Worm (Caenorhabditis elegans) whole organism, late embryonic: ENCODE measurements around the gene ZK105.6.

Experiments used
- ceh-30 ChIP-seq: fragments of 150-350 bp; optimal IDR thresholded peaks from 2 replicates; lab custom pipeline; 2014; ENCODE audit warnings: missing biosample characterization, missing genetic modification characterization
- pqm-1 ChIP-seq: sonication (generic microtip); optimal IDR thresholded peaks from 2 replicates; lab custom pipeline; 2016; ENCODE audit warnings: missing genetic modification characterization, missing compliant biosample characterization

ce11 chrV:7675904-7676303 is 48.0 kb downstream of the ZK105.6 start, which contains the start of gene C12D5.3:
- TF ChIP-seq ceh-30 (tag; lab: Kevin White, UChicago): no peak
- no peak for TF ChIP-seq pqm-1
